Worm (Caenorhabditis elegans) whole organism, L4 larva: ENCODE data around the gene F47B8.13.

Experiments used
- F10B5.3 ChIP-seq: sonication (generic microtip); optimal IDR thresholded peaks from 2 replicates; lab custom pipeline; 2016; ENCODE audit warnings: mild to moderate bottlenecking, missing genetic modification characterization, missing compliant biosample characterization
- F37D6.2 ChIP-seq: sonication (generic microtip); optimal IDR thresholded peaks from 2 replicates; lab custom pipeline; 2016; ENCODE audit warnings: mild to moderate bottlenecking, missing genetic modification characterization, missing compliant biosample characterization
- F44E2.7 ChIP-seq: fragments of 200-800 bp; sonication (Bioruptor generic); IDR thresholded peaks from 2 replicates; pipeline ENCODE4 v2.1.2; 2022; ENCODE audit warnings: missing genetic modification characterization, missing compliant biosample characterization
- F49E8.2 ChIP-seq: sonication (generic microtip); optimal IDR thresholded peaks from 2 replicates; lab custom pipeline; 2016; ENCODE audit warnings: missing compliant biosample characterization, mild to moderate bottlenecking, missing genetic modification characterization, borderline replicate concordance
- Y5F2A.4 ChIP-seq: fragments of 200-800 bp; sonication (Bioruptor generic); optimal IDR thresholded peaks from 2 replicates; lab custom pipeline; 2018; ENCODE audit warnings: mild to moderate bottlenecking, missing genetic modification characterization, missing compliant biosample characterization
- Y75B8A.6 ChIP-seq: fragments of 200-800 bp; sonication (Bioruptor generic); IDR thresholded peaks from 2 replicates; pipeline ENCODE4 v1.3.6; 2022; ENCODE audit warnings: missing genetic modification reagents, missing genetic modification characterization, missing compliant biosample characterization
- ama-1 ChIP-seq: fragments of 150-350 bp; optimal IDR thresholded peaks from 2 replicates; lab custom pipeline; 2014; ENCODE audit warnings: inconsistent platforms, mixed read lengths
- arid-1 ChIP-seq: fragments of 200-800 bp; sonication (Bioruptor generic); conservative IDR thresholded peaks from 2 replicates; pipeline ENCODE4 v1.3.6; 2022; ENCODE audit warnings: missing genetic modification reagents, missing genetic modification characterization, missing compliant biosample characterization
- ceh-20 ChIP-seq: fragments of 200-800 bp; sonication (Bioruptor generic); IDR thresholded peaks from 2 replicates; pipeline ENCODE4 v1.3.6; 2022; ENCODE audit warnings: missing genetic modification reagents, missing genetic modification characterization, missing compliant biosample characterization
- ceh-28 ChIP-seq: fragments of 150-350 bp; optimal IDR thresholded peaks from 2 replicates; lab custom pipeline; 2014; ENCODE audit warnings: missing biosample characterization, missing genetic modification reagents, missing genetic modification characterization
- ceh-62 ChIP-seq: sonication (generic microtip); optimal IDR thresholded peaks from 2 replicates; lab custom pipeline; 2017; ENCODE audit warnings: missing biosample characterization, missing genetic modification characterization
- dmd-6 ChIP-seq: fragments of 200-800 bp; sonication (Bioruptor generic); IDR thresholded peaks from 2 replicates; pipeline ENCODE4 v1.3.6; 2022; ENCODE audit warnings: missing genetic modification reagents, missing genetic modification characterization, missing compliant biosample characterization
- dpl-1 ChIP-seq: fragments of 150-350 bp; optimal IDR thresholded peaks from 2 replicates; lab custom pipeline; 2014; ENCODE audit warnings: missing biosample characterization, missing genetic modification reagents, missing genetic modification characterization
- duxl-1 ChIP-seq: sonication (generic microtip); optimal IDR thresholded peaks from 2 replicates; lab custom pipeline; 2016; ENCODE audit warnings: mild to moderate bottlenecking, missing genetic modification characterization, moderate library complexity, missing compliant biosample characterization; ENCODE audit not compliant: poor library complexity
- fkh-10 ChIP-seq: fragments of 150-350 bp; optimal IDR thresholded peaks from 2 replicates; lab custom pipeline; 2014; ENCODE audit warnings: missing biosample characterization, missing genetic modification reagents, missing genetic modification characterization
- hlh-30 ChIP-seq: sonication (generic microtip); optimal IDR thresholded peaks from 2 replicates; lab custom pipeline; 2017; ENCODE audit warnings: antibody characterized with exemption, mild to moderate bottlenecking, missing genetic modification characterization, missing compliant biosample characterization; ENCODE audit not compliant: insufficient read depth
- hmg-1.1 ChIP-seq: fragments of 200-800 bp; sonication (Bioruptor generic); IDR thresholded peaks from 2 replicates; pipeline ENCODE4 v1.3.6; 2022; ENCODE audit warnings: missing genetic modification reagents, missing genetic modification characterization, missing compliant biosample characterization
- jun-1 ChIP-seq: fragments of 150-350 bp; optimal IDR thresholded peaks from 2 replicates; lab custom pipeline; 2014; ENCODE audit warnings: missing biosample characterization, missing genetic modification reagents, missing genetic modification characterization
- lin-15B ChIP-seq: fragments of 150-350 bp; sonication (generic microtip); optimal IDR thresholded peaks from 3 replicates; lab custom pipeline; 2014; ENCODE audit warnings: missing biosample characterization, missing genetic modification characterization
- lin-38 ChIP-seq: fragments of 200-800 bp; sonication (Bioruptor generic); IDR thresholded peaks from 2 replicates; pipeline ENCODE4 v1.3.6; 2022; ENCODE audit warnings: missing genetic modification reagents, missing genetic modification characterization, missing compliant biosample characterization
- lin-39 ChIP-seq: fragments of 150-350 bp; optimal IDR thresholded peaks from 2 replicates; lab custom pipeline; 2014; ENCODE audit warnings: missing biosample characterization, missing genetic modification reagents, missing genetic modification characterization
- lir-3 ChIP-seq: sonication (generic microtip); optimal IDR thresholded peaks from 2 replicates; lab custom pipeline; 2016; ENCODE audit warnings: mild to moderate bottlenecking, missing genetic modification characterization, missing compliant biosample characterization
- lsy-2 ChIP-seq, 2 experiments: fragments of 150-350 bp in 1 of 2; sonication (generic microtip) in 1 of 2; optimal IDR thresholded peaks; 2 replicates each; lab custom pipeline; 2014 to 2017; ENCODE audit warnings: missing biosample characterization in 2 of 2, missing genetic modification characterization in 2 of 2
- madf-9 ChIP-seq: fragments of 200-800 bp; sonication (Bioruptor generic); conservative IDR thresholded peaks from 2 replicates; pipeline ENCODE4 v1.3.6; 2022; ENCODE audit warnings: missing genetic modification reagents, missing genetic modification characterization, missing compliant biosample characterization
- mdl-1 ChIP-seq, 2 experiments: fragments of 150-350 bp in 1 of 2; sonication (generic microtip) in 1 of 2; optimal IDR thresholded peaks; 2 replicates each; lab custom pipeline; 2014 to 2017; ENCODE audit warnings: missing biosample characterization in 2 of 2, missing genetic modification characterization in 2 of 2
- mes-2 ChIP-seq: sonication (generic microtip); optimal IDR thresholded peaks from 2 replicates; lab custom pipeline; 2016; ENCODE audit warnings: missing genotype, mild to moderate bottlenecking, missing genetic modification characterization, missing compliant biosample characterization; ENCODE audit not compliant: poor library complexity, severe bottlenecking
- nhr-102 ChIP-seq: sonication (generic microtip); optimal IDR thresholded peaks from 2 replicates; lab custom pipeline; 2016; ENCODE audit warnings: mild to moderate bottlenecking, missing genetic modification characterization, moderate library complexity, missing compliant biosample characterization
- nhr-25 ChIP-seq: sonication (generic microtip); optimal IDR thresholded peaks from 2 replicates; lab custom pipeline; 2017; ENCODE audit warnings: missing genetic modification characterization, mild to moderate bottlenecking, missing compliant biosample characterization, antibody characterized with exemption, moderate library complexity, borderline replicate concordance; ENCODE audit not compliant: insufficient read depth
- nhr-48 ChIP-seq: sonication (generic microtip); optimal IDR thresholded peaks from 2 replicates; lab custom pipeline; 2016; ENCODE audit warnings: mild to moderate bottlenecking, missing genetic modification characterization, missing compliant biosample characterization
- nhr-6 ChIP-seq: fragments of 150-350 bp; optimal IDR thresholded peaks from 2 replicates; lab custom pipeline; 2014; ENCODE audit warnings: missing biosample characterization, missing genetic modification characterization
- nhr-77 ChIP-seq: fragments of 150-350 bp; optimal IDR thresholded peaks from 2 replicates; lab custom pipeline; 2014; ENCODE audit warnings: missing biosample characterization, missing genetic modification characterization
- pha-4 ChIP-seq, 2 experiments: fragments of 150-350 bp in 1 of 2; fragments of 200-800 bp in 1 of 2; sonication (Bioruptor generic) in 1 of 2; IDR thresholded peaks in 1 of 2; optimal IDR thresholded peaks in 1 of 2; 2 replicates each; pipeline versions ENCODE4 v1.3.6 to Lab custom; 2014 to 2022; ENCODE audit warnings: missing genetic modification characterization in 2 of 2, missing genetic modification reagents in 2 of 2, missing biosample characterization in 1 of 2, missing compliant biosample characterization in 1 of 2
- rbr-2 ChIP-seq: sonication (generic microtip); optimal IDR thresholded peaks from 2 replicates; lab custom pipeline; 2016; ENCODE audit warnings: missing genotype, missing genetic modification characterization, missing compliant biosample characterization
- sdz-12 ChIP-seq: fragments of 200-800 bp; sonication (Bioruptor generic); optimal IDR thresholded peaks from 2 replicates; lab custom pipeline; 2018; ENCODE audit warnings: mild to moderate bottlenecking, missing genetic modification characterization, missing compliant biosample characterization
- skn-1 ChIP-seq: fragments of 150-350 bp; optimal IDR thresholded peaks from 2 replicates; lab custom pipeline; 2014; ENCODE audit warnings: missing biosample characterization, missing genetic modification characterization
- tag-97 ChIP-seq: fragments of 200-800 bp; sonication (Bioruptor generic); IDR thresholded peaks from 2 replicates; pipeline ENCODE4 v1.3.6; 2022; ENCODE audit warnings: missing genetic modification characterization, missing compliant biosample characterization
- tra-1 ChIP-seq: fragments of 200-800 bp; sonication (Bioruptor generic); IDR thresholded peaks from 2 replicates; pipeline ENCODE4 v1.3.6; 2022; ENCODE audit warnings: missing genetic modification reagents, missing genetic modification characterization, missing compliant biosample characterization
- unc-62 ChIP-seq, 3 experiments: fragments of 150-350 bp in 1 of 3; sonication (generic microtip); optimal IDR thresholded peaks in 2 of 3; peaks in 1 of 3; 1 replicate in 1 of 3; 2 replicates in 2 of 3; lab custom pipeline; 2014 to 2017; ENCODE audit warnings: missing biosample characterization in 3 of 3, missing genetic modification characterization in 3 of 3, missing genetic modification reagents in 3 of 3, missing genotype in 1 of 3
- vab-7 ChIP-seq: fragments of 200-800 bp; sonication (Bioruptor generic); IDR thresholded peaks from 2 replicates; pipeline ENCODE4 v1.3.6; 2022; ENCODE audit warnings: missing genetic modification reagents, missing genetic modification characterization, missing compliant biosample characterization
- zag-1 ChIP-seq: fragments of 150-350 bp; optimal IDR thresholded peaks from 2 replicates; lab custom pipeline; 2014; ENCODE audit warnings: missing biosample characterization, missing genetic modification characterization
- zip-11 ChIP-seq: fragments of 200-800 bp; sonication (Bioruptor generic); IDR thresholded peaks from 2 replicates; pipeline ENCODE4 v1.3.6; 2022; ENCODE audit warnings: missing genetic modification characterization, missing compliant biosample characterization
- ztf-11 ChIP-seq: fragments of 150-350 bp; optimal IDR thresholded peaks from 2 replicates; lab custom pipeline; 2014; ENCODE audit warnings: missing biosample characterization, missing genetic modification characterization
- ztf-7 ChIP-seq: fragments of 150-350 bp; optimal IDR thresholded peaks from 2 replicates; lab custom pipeline; 2014; ENCODE audit warnings: missing biosample characterization, missing genetic modification characterization

Gene F47B8.13

DNA sequence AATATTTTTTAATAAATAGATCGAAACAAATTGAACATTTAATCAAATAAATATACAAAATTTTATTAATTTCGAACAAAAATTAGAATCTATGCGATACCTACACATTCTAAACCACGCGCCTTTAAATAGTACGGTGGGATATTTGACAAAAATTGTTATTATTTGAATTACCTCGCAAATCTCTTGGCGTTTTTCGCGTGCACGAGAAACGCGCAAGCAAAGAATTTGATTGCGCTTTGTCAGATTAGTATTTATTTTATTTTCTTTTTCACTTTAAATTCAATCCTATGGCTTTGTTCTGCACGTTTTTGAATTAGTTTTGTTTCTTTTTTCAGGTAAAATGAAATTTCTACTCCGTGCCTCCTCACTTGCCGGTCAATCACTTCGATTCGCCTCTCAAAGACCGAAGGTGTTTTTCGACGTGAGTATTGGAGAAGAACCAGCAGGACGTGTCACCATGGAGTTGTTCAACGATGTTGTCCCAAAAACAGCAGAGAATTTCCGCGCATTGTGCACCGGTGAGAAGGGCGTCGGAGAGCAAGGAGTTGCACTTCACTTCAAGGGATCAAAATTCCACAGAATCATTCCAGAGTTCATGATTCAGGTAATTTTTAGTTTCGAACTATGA is 36.3 kb upstream of the F47B8.13 start, which contains the start of gene cyn-1 (continued):
- TF ChIP-seq nhr-25 (tag; lab: Kevin White, UChicago): peak; percentile 25
- TF ChIP-seq hlh-30: peak; percentile 52
- peak; percentile 55; the same call in 1 of the 2 replicates for TF ChIP-seq dmd-6 (GFP tag; lab: Robert Waterston, UW)
- peak in 1 of 2 experiments; percentile 20 for TF ChIP-seq mdl-1 (tag; optimal IDR thresholded peaks at IDR 0.05; lab: Kevin White, UChicago)
- peak; percentile 93 for TF ChIP-seq mes-2
- peak; percentile 53 for TF ChIP-seq ztf-7 (tag; lab: Kevin White, UChicago)
- TF ChIP-seq nhr-48: peak; percentile 24
- TF ChIP-seq lsy-2 (tag; optimal IDR thresholded peaks at IDR 0.05; lab: Kevin White, UChicago): peak in 1 of 2 experiments; percentile 93
- TF ChIP-seq ceh-20 (GFP tag; lab: Robert Waterston, UW): no peak
- no peak for TF ChIP-seq ceh-28 (tag; lab: Kevin White, UChicago)
- peak; percentile 10 for TF ChIP-seq ama-1 (lab: Kevin White, UChicago)
- no peak for TF ChIP-seq F44E2.7 (GFP tag; lab: Robert Waterston, UW)
- no peak for TF ChIP-seq tag-97
- no peak for TF ChIP-seq lin-15B
- peak; percentile 54 for TF ChIP-seq jun-1 (tag; lab: Kevin White, UChicago)
- TF ChIP-seq zip-11 (GFP tag; lab: Robert Waterston, UW): no peak
- peak; percentile 73 for TF ChIP-seq rbr-2
- TF ChIP-seq F49E8.2 (tag; lab: Kevin White, UChicago): peak; percentile 1
- TF ChIP-seq Y75B8A.6 (GFP tag; lab: Robert Waterston, UW): no peak
- TF ChIP-seq zag-1 (tag; lab: Kevin White, UChicago): peak; percentile 8
- peak; percentile 49; the same call in 1 of the 2 replicates for TF ChIP-seq pha-4 (GFP tag; IDR thresholded peaks at IDR 0.05; lab: Robert Waterston, UW)
- TF ChIP-seq pha-4 (tag; optimal IDR thresholded peaks at IDR 0.05; lab: Kevin White, UChicago): peak; percentile 72
- TF ChIP-seq lin-39 (tag; lab: Kevin White, UChicago): no peak
- peak; percentile 71 for TF ChIP-seq nhr-102 (tag; lab: Kevin White, UChicago)
- TF ChIP-seq arid-1 (GFP tag; lab: Robert Waterston, UW): 0 out of 2 replicates have a peak, but pooled peaks have one; percentile 14
- no peak for TF ChIP-seq Y5F2A.4 (GFP tag; lab: Kevin White, UChicago)
- TF ChIP-seq ceh-62: no peak
- TF ChIP-seq duxl-1: peak; percentile 61
- TF ChIP-seq lin-38 (GFP tag; lab: Robert Waterston, UW): peak; percentile 84
- peak; percentile 69 for TF ChIP-seq fkh-10 (GFP tag; lab: Kevin White, UChicago)
- peak; percentile 97 for TF ChIP-seq dpl-1 (GFP tag; lab: Kevin White, UChicago)
- TF ChIP-seq lir-3: no peak
- TF ChIP-seq nhr-6 (tag; lab: Kevin White, UChicago): peak; percentile 96
- TF ChIP-seq madf-9: peak; percentile 43; the same call in 1 of the 2 replicates
- TF ChIP-seq unc-62 (GFP tag; optimal IDR thresholded peaks at IDR 0.05 in 1 of 2; lab: Kevin White, UChicago): no peak
- no peak for TF ChIP-seq unc-62 (tag; optimal IDR thresholded peaks at IDR 0.05; lab: Kevin White, UChicago)
- no peak for TF ChIP-seq skn-1 (tag; lab: Kevin White, UChicago)
- no peak for TF ChIP-seq ztf-11 (tag; lab: Kevin White, UChicago)
- TF ChIP-seq tra-1: no peak
- peak; percentile 40 for TF ChIP-seq F37D6.2 (tag; lab: Kevin White, UChicago)
- TF ChIP-seq vab-7 (GFP tag; lab: Robert Waterston, UW): no peak
- TF ChIP-seq F10B5.3: peak; percentile 40
- TF ChIP-seq nhr-77 (tag; lab: Kevin White, UChicago): peak; percentile 54
- no peak for TF ChIP-seq sdz-12 (GFP tag; lab: Kevin White, UChicago)
- TF ChIP-seq hmg-1.1 (GFP tag; lab: Robert Waterston, UW): peak; percentile 77
